Worm (Caenorhabditis elegans): Measurements from ENCODE around the gene F40H3.3.

ce11 chrII:6191293-6191692 lies 20.0 kb downstream of the F40H3.3 start, which contains the start of gene fkh-8:
- no peak for TF ChIP-seq nhr-12 (tag; optimal IDR thresholded peaks at IDR 0.05)
- TF ChIP-seq lin-13 (GFP tag; optimal IDR thresholded peaks at IDR 0.05): no peak
- no peak for TF ChIP-seq nhr-11 (tag; optimal IDR thresholded peaks at IDR 0.05)
- TF ChIP-seq ama-1 (optimal IDR thresholded peaks at IDR 0.05): no peak
- no peak for TF ChIP-seq nhr-21 (tag; optimal IDR thresholded peaks at IDR 0.05)
- TF ChIP-seq lin-39 (tag; optimal IDR thresholded peaks at IDR 0.05): no peak
- no peak for TF ChIP-seq zag-1 (tag; optimal IDR thresholded peaks at IDR 0.05)
